Worm (Caenorhabditis elegans): ENCODE data around the gene cki-1.

cki-1 gene

DNA sequence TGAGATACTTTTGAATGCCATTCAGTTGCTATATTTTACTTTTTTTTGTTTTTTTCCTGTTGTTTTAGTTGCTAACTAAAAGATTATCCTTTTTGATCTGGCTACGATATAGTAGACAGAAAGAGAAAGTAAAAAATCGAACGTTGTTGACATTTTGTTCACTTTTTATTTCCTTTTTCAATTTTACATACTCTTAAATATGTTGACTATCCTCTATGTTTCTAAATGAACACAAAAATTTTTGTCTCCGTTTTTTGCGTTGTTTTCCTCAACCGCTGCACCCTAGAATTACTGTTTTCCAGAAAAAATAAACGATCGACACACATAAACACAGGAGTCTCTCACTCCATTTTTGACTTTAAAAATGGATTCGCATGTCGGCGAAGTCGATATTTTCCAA, 31.0 kb downstream of the cki-1 start, which contains the start of gene klp-3:
Gene klp-3 (plus strand): TSS at position 301 of the 400 bp plus-strand sequence.
- TF ChIP-seq hmbx-1 (tag; optimal IDR thresholded peaks at IDR 0.05): no peak

DNA sequence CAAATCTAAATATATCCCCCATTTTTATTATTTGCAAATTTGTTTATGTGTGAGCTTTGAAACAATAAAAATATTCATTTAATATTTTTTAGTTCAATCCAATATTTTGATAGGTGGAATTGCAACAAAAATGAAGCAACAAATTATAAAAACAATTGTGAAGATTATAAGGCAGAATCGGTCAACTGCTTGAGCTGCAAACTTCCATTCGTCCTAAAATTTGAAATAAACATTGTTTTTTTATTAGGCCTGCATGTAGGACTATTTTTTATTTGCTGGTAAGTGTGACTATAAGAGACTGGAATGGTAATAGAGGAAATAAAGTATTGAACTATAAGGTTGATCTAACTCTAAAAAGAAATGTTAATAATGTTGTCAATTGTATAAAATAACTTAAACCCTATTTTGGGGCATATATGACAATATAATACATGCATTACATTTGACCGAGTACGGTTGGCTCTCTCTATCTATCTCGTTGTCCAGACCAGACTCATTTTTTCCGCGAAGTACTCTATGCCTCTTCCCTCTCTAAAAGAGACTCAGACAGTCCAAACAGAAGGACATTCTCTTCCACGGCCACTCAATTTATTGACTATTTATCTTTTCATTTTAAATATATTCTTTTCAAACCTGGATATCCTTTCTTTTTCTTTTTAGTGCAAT, 34.7 kb downstream of the cki-1 start, which contains the start of gene T09A5.4:
Gene T09A5.4 (plus strand): TSS at position 616 of the 666 bp plus-strand sequence.
- TF ChIP-seq ets-7 (tag; optimal IDR thresholded peaks at IDR 0.05) (no peak), scrt-1 (GFP tag; IDR thresholded peaks at IDR 0.05) (no peak), tra-4 (tag; optimal IDR thresholded peaks at IDR 0.05) (no peak), sea-1 (GFP tag; conservative IDR thresholded peaks at IDR 0.05) (no peak), F13C5.2 (tag; optimal IDR thresholded peaks at IDR 0.05) (no peak), flt-1 (GFP tag; IDR thresholded peaks at IDR 0.05) (no peak), ceh-13 (GFP tag; optimal IDR thresholded peaks at IDR 0.05) (no peak), pes-1 (GFP tag; IDR thresholded peaks at IDR 0.05) (no peak), ama-1 (optimal IDR thresholded peaks at IDR 0.05) (no peak), hnd-1 (tag; optimal IDR thresholded peaks at IDR 0.05) (no peak)

- TF ChIP-seq ceh-13 (GFP tag; optimal IDR thresholded peaks at IDR 0.05) (no peak), pes-1 (GFP tag; IDR thresholded peaks at IDR 0.05) (no peak), sea-1 (GFP tag; conservative IDR thresholded peaks at IDR 0.05) (no peak), scrt-1 (GFP tag; IDR thresholded peaks at IDR 0.05) (no peak), B0310.2 (tag; optimal IDR thresholded peaks at IDR 0.05) (no peak), ceh-36 (tag; optimal IDR thresholded peaks at IDR 0.05) (no peak), ets-7 (tag; optimal IDR thresholded peaks at IDR 0.05) (no peak), F13C5.2 (tag; optimal IDR thresholded peaks at IDR 0.05) (no peak), hmg-4 (GFP tag; optimal IDR thresholded peaks at IDR 0.05) (no peak), ama-1 (optimal IDR thresholded peaks at IDR 0.05) (no peak), tbx-11 (GFP tag; IDR thresholded peaks at IDR 0.05) (no peak)
These were observed 38.7 kb downstream of the cki-1 start, which contains the start of gene acr-7 for ce11 chrII:7849697-7850096. TSS of gene acr-7 (minus strand) at chrII:7849797.

- TF ChIP-seq tbx-11 (GFP tag; IDR thresholded peaks at IDR 0.05) (no peak), pes-1 (GFP tag; IDR thresholded peaks at IDR 0.05) (no peak), tra-4 (tag; optimal IDR thresholded peaks at IDR 0.05) (no peak), ceh-36 (tag; optimal IDR thresholded peaks at IDR 0.05) (no peak), ama-1 (optimal IDR thresholded peaks at IDR 0.05) (no peak), flt-1 (GFP tag; IDR thresholded peaks at IDR 0.05) (no peak), aly-1 (tag; optimal IDR thresholded peaks at IDR 0.05) (no peak), ets-7 (tag; optimal IDR thresholded peaks at IDR 0.05) (no peak), B0310.2 (tag; optimal IDR thresholded peaks at IDR 0.05) (no peak), sea-1 (GFP tag; conservative IDR thresholded peaks at IDR 0.05) (no peak), F13C5.2 (tag; optimal IDR thresholded peaks at IDR 0.05) (no peak), tbx-37 (GFP tag; conservative IDR thresholded peaks at IDR 0.05) (no peak), hmbx-1 (tag; optimal IDR thresholded peaks at IDR 0.05) (no peak), hnd-1 (tag; optimal IDR thresholded peaks at IDR 0.05) (no peak), hmg-4 (GFP tag; optimal IDR thresholded peaks at IDR 0.05) (no peak), ceh-13 (GFP tag; optimal IDR thresholded peaks at IDR 0.05) (no peak), scrt-1 (GFP tag; IDR thresholded peaks at IDR 0.05) (no peak)
These were observed 39.5 kb downstream of the cki-1 start for ce11 chrII:7850575-7850974.

ce11 chrII:7851480-7851879, 40.4 kb downstream of the cki-1 start:
- TF ChIP-seq F13C5.2 (tag; optimal IDR thresholded peaks at IDR 0.05): no peak
- TF ChIP-seq hmg-4 (GFP tag; optimal IDR thresholded peaks at IDR 0.05): no peak
- no peak for TF ChIP-seq hnd-1 (tag; optimal IDR thresholded peaks at IDR 0.05)
- no peak for TF ChIP-seq ceh-36 (tag; optimal IDR thresholded peaks at IDR 0.05)
- TF ChIP-seq scrt-1 (GFP tag; IDR thresholded peaks at IDR 0.05): no peak
- TF ChIP-seq hmbx-1 (tag; optimal IDR thresholded peaks at IDR 0.05): no peak
- TF ChIP-seq ama-1 (optimal IDR thresholded peaks at IDR 0.05): no peak
- TF ChIP-seq tbx-37 (GFP tag; conservative IDR thresholded peaks at IDR 0.05): no peak

ce11 chrII:7853679-7854078, 42.6 kb downstream of the cki-1 start, which contains the start of gene T09A5.5:
TSS of gene T09A5.5 (minus strand) at chrII:7853779.
- TF ChIP-seq hmg-4 (GFP tag; optimal IDR thresholded peaks at IDR 0.05) (no peak), ama-1 (optimal IDR thresholded peaks at IDR 0.05) (no peak), pes-1 (GFP tag; IDR thresholded peaks at IDR 0.05) (no peak), tbx-37 (GFP tag; conservative IDR thresholded peaks at IDR 0.05) (no peak), aly-1 (tag; optimal IDR thresholded peaks at IDR 0.05) (no peak)

ce11 chrII:7854942-7855341, 43.9 kb downstream of the cki-1 start, which contains the start of gene mdt-10:
TSS of gene mdt-10 (minus strand) at chrII:7855042.
- TF ChIP-seq ceh-13 (GFP tag; optimal IDR thresholded peaks at IDR 0.05): no peak
- TF ChIP-seq hnd-1 (tag; optimal IDR thresholded peaks at IDR 0.05): no peak
- TF ChIP-seq sea-1 (GFP tag; conservative IDR thresholded peaks at IDR 0.05): no peak
- TF ChIP-seq hmg-4 (GFP tag; optimal IDR thresholded peaks at IDR 0.05): no peak
- no peak for TF ChIP-seq aly-1 (tag; optimal IDR thresholded peaks at IDR 0.05)
- TF ChIP-seq ets-7 (tag; optimal IDR thresholded peaks at IDR 0.05): no peak
- TF ChIP-seq tbx-11 (GFP tag; IDR thresholded peaks at IDR 0.05): no peak
- TF ChIP-seq flt-1 (GFP tag; IDR thresholded peaks at IDR 0.05): no peak
- no peak for TF ChIP-seq B0310.2 (tag; optimal IDR thresholded peaks at IDR 0.05)
- TF ChIP-seq pes-1 (GFP tag; IDR thresholded peaks at IDR 0.05): no peak
- no peak for TF ChIP-seq hmbx-1 (tag; optimal IDR thresholded peaks at IDR 0.05)
- no peak for TF ChIP-seq ceh-36 (tag; optimal IDR thresholded peaks at IDR 0.05)
- TF ChIP-seq tbx-37 (GFP tag; conservative IDR thresholded peaks at IDR 0.05): no peak
- TF ChIP-seq F13C5.2 (tag; optimal IDR thresholded peaks at IDR 0.05): no peak
- no peak for TF ChIP-seq scrt-1 (GFP tag; IDR thresholded peaks at IDR 0.05)
- TF ChIP-seq ama-1 (optimal IDR thresholded peaks at IDR 0.05): no peak

- TF ChIP-seq F13C5.2 (tag; optimal IDR thresholded peaks at IDR 0.05) (no peak), hnd-1 (tag; optimal IDR thresholded peaks at IDR 0.05) (no peak), scrt-1 (GFP tag; IDR thresholded peaks at IDR 0.05) (no peak), hmg-4 (GFP tag; optimal IDR thresholded peaks at IDR 0.05) (no peak), flt-1 (GFP tag; IDR thresholded peaks at IDR 0.05) (no peak), tra-4 (tag; optimal IDR thresholded peaks at IDR 0.05) (no peak), sea-1 (GFP tag; conservative IDR thresholded peaks at IDR 0.05) (no peak), tbx-37 (GFP tag; conservative IDR thresholded peaks at IDR 0.05) (no peak), ets-7 (tag; optimal IDR thresholded peaks at IDR 0.05) (no peak), ceh-13 (GFP tag; optimal IDR thresholded peaks at IDR 0.05) (no peak), pes-1 (GFP tag; IDR thresholded peaks at IDR 0.05) (no peak), ama-1 (optimal IDR thresholded peaks at IDR 0.05) (no peak), aly-1 (tag; optimal IDR thresholded peaks at IDR 0.05) (no peak), ceh-36 (tag; optimal IDR thresholded peaks at IDR 0.05) (no peak), B0310.2 (tag; optimal IDR thresholded peaks at IDR 0.05) (no peak), hmbx-1 (tag; optimal IDR thresholded peaks at IDR 0.05) (no peak), tbx-11 (GFP tag; IDR thresholded peaks at IDR 0.05) (no peak)
These were observed 44.6 kb downstream of the cki-1 start, which contains the start of gene mdmh-35 for ce11 chrII:7855619-7856018. TSS of gene mdmh-35 (minus strand) at chrII:7855719.

Data from whole organism, early embryonic.